Fruit fly (Drosophila melanogaster) Kc167 (cell line): ENCODE results near the gene frac.

Source experiments
- Myc ChIP-seq: fragments of >200 bp; optimal IDR thresholded peaks from 2 replicates; lab custom pipeline; 2017; ENCODE audit warnings: missing external identifiers
- Sin3A ChIP-seq: fragments of >200 bp; optimal IDR thresholded peaks from 2 replicates; lab custom pipeline; 2018; ENCODE audit warnings: missing external identifiers
- h ChIP-seq: fragments of >200 bp; optimal IDR thresholded peaks from 3 replicates; lab custom pipeline; 2018; ENCODE audit warnings: missing external identifiers
- insv ChIP-seq: fragments of >200 bp; optimal IDR thresholded peaks from 3 replicates; lab custom pipeline; 2018; ENCODE audit warnings: missing external identifiers
- psq ChIP-seq: fragments of >200 bp; optimal IDR thresholded peaks from 2 replicates; lab custom pipeline; 2017; ENCODE audit warnings: missing external identifiers
- ttk ChIP-seq: sonication (Bioruptor generic); optimal IDR thresholded peaks from 2 replicates; lab custom pipeline; 2017; ENCODE audit warnings: missing external identifiers

The frac gene

DNA sequence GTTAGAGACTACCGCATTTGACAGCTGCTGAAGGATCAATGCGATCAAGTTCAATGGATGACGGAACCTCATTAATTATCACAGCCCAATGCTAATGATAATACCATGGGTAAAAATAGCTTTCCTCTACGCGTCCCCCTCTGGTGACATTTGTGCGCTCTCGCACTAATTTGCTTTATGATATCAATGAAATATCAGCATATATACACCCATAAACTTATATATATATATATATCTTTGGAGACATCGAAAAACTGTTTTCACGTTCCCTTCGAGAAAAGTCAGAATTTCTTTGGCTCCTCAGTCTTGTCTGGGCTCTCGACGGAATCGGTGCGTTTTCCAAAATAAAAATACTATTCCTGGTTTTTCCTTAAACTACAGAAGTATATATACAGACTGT is at the start of gene frac:
Gene frac (plus strand): TSS at position 301 of the 400 bp plus-strand sequence.
- no peak for TF ChIP-seq ttk
- TF ChIP-seq Myc: no peak
- no peak for TF ChIP-seq insv (lab: Kevin White, UChicago)
- no peak for TF ChIP-seq psq (lab: Kevin White, UChicago)
- no peak for TF ChIP-seq h (lab: Kevin White, UChicago)
- TF ChIP-seq Sin3A: no peak

- TF ChIP-seq Myc (no peak), h (lab: Kevin White, UChicago) (no peak), ttk (no peak), psq (lab: Kevin White, UChicago) (no peak), Sin3A (no peak), insv (lab: Kevin White, UChicago) (no peak)
Measured at dm6 chr3L:7518351-7519102, 43.9 kb upstream of the frac start, which contains the start of gene ltl. Gene ltl (plus strand): TSS chr3L:7518997.

dm6 chr3L:7519219-7519618 is 43.2 kb upstream of the frac start:
- TF ChIP-seq Sin3A: no peak
- no peak for TF ChIP-seq Myc
- TF ChIP-seq ttk: no peak
- TF ChIP-seq psq (lab: Kevin White, UChicago): no peak
- TF ChIP-seq insv (lab: Kevin White, UChicago): no peak
- no peak for TF ChIP-seq h (lab: Kevin White, UChicago)

dm6 chr3L:7520619-7521018 is 41.8 kb upstream of the frac start:
- no peak for TF ChIP-seq ttk
- no peak for TF ChIP-seq h (lab: Kevin White, UChicago)
- no peak for TF ChIP-seq Sin3A
- no peak for TF ChIP-seq insv (lab: Kevin White, UChicago)
- TF ChIP-seq psq (lab: Kevin White, UChicago): no peak
- no peak for TF ChIP-seq Myc

dm6 chr3L:7521847-7522246 is 40.6 kb upstream of the frac start:
- TF ChIP-seq Sin3A (no peak), ttk (no peak), insv (lab: Kevin White, UChicago) (no peak), h (lab: Kevin White, UChicago) (no peak), Myc (no peak), psq (lab: Kevin White, UChicago) (no peak)

DNA sequence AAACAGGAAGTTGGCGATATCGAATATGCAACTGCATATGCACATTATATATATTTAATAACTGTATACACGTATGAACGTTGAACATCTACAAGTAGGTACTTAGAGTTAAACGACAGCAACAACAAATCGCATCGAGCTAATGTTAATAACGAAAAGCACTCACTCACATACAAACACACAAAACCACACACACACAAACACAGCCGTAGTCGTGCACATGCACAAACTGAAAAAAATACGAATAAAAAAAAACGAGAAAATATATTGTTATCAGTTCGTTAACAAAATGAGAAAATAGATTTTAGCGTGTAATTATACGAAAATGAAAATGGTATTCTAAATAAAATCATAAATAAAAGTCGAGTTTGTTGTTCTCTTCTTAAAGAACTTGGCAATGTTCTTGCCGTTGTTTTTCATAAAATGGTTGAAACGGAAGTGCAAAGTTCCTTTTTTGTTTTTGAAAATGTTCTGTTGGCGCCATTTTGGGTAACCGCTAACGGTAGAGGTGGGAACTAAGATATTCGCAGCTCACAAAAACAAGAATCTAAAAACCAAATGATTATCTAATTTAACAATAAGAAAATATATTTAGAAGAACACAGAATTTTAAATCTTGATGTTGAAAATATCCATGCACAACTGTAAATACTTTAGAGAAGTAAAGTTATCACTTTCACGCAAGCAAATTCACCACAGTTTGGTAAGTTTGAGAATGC is 34.6 kb upstream of the frac start:
- TF ChIP-seq Sin3A: no peak

- TF ChIP-seq h (lab: Kevin White, UChicago): no peak
- TF ChIP-seq Sin3A: no peak
- no peak for TF ChIP-seq psq (lab: Kevin White, UChicago)
- no peak for TF ChIP-seq ttk
- TF ChIP-seq insv (lab: Kevin White, UChicago): no peak
- no peak for TF ChIP-seq Myc
Measured at dm6 chr3L:7528380-7529080, 33.9 kb upstream of the frac start, which contains the start of gene lqf. Gene lqf (plus strand): TSS chr3L:7528780.

DNA sequence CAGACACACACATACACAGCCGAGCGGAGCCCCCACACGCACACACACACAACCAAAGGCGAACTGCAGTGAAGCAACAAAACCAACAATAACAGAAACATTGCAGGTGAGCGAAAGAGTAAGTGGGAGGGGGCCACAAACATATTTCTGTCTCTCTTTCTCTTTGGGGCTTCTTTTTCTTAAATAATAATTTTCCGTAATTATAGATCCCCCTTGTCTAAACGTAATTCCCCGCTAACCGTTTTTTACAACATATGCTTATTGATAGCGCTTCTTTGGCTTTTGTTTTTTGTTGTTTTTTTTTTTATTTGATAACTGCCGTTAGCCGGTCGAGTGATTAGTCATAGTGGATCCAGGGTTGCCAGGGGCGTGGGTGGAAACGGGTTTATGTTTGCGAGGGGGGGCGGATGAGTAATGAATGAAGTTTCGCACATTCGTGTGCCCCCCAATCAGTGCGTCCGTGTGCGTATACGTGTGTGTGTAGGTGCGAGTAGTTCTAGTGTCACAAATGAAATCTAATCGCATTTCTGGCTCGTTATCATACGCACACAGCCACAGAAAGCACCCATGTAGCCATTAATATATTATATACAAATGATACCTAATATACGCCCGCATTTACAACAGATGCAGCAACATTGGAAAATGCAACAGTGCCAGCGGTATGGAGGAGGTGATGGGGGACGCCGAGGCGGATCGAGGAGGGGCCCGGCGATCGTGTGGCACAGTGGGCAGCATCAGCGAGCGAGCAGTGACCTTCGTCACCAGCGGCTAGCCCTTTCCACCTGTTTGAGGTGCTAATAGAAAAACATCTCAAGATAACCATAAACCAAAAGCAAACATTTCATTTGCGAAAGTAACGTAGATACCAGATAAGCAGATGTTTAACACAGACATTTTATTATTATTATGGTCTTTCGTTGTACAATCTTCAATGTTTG is 33.1 kb upstream of the frac start:
- no peak for TF ChIP-seq insv (lab: Kevin White, UChicago)
- TF ChIP-seq Sin3A: no peak
- TF ChIP-seq psq (lab: Kevin White, UChicago): no peak
- TF ChIP-seq h (lab: Kevin White, UChicago): no peak
- no peak for TF ChIP-seq Myc
- no peak for TF ChIP-seq ttk

DNA sequence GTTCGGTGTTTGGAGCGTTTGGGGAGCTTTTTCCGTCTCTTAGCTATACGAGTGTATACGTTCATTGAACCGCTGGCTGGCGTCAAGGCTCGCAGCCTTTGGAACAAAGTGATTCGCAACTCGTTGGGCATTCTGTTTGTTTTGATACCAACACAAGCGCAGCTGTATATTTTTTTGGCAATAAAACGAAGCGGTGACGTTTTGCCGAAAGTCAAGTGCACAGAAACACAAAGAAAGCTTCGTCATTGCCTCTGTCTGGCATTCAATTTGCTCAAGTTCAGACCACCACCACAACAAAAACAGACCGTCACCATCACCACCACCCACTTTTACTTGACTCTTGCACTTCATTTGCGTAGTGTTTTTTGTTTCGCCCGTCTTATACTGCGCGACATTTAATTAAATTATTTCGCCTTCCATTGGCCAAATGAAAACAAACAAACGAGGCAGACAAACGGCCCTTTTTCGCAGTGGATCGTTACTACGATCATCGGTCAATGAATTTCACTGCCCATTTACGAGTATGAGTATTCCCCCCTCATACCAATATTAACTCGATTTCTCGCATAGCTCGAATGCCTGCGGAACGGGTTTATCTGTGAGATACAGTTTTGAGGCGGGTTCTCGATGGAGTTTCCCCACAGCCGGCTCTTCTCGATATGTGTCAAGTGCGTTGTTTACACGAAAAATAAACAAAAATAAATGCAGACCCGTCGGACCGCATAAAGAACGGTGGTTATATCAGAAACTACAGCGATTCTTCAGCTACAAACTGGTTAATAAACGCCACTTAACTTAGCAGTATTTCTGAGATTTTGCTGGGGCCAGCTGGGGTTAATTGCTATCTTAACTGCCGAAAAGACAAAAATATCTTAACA is 31.7 kb upstream of the frac start:
- TF ChIP-seq Myc (no peak), ttk (no peak), psq (lab: Kevin White, UChicago) (no peak), insv (lab: Kevin White, UChicago) (no peak), Sin3A (no peak), h (lab: Kevin White, UChicago) (no peak)

DNA sequence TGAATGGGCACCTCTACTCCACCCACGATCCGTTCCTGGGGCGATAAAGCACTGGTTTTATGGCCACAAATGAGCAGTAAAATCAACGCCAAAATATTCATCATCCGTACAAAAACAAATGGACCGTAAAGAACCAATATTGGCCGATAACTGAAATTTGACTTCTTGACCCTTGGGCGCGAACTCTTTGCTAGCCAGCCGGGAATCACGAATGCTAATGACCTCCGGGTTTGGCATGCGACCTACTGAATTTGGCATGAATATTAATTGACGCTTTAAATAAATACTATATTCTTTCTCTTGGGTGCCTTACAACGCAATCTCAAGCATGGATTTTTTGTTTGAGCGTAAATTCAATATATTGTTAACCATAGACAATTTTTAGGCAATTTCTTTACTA is 22.7 kb upstream of the frac start, which contains the start of gene CG16998:
Gene CG16998 (minus strand): TSS at position 101 of the 400 bp plus-strand sequence.
- no peak for TF ChIP-seq Myc
- no peak for TF ChIP-seq Sin3A
- no peak for TF ChIP-seq ttk
- TF ChIP-seq h (lab: Kevin White, UChicago): no peak
- no peak for TF ChIP-seq insv (lab: Kevin White, UChicago)
- TF ChIP-seq psq (lab: Kevin White, UChicago): no peak

DNA sequence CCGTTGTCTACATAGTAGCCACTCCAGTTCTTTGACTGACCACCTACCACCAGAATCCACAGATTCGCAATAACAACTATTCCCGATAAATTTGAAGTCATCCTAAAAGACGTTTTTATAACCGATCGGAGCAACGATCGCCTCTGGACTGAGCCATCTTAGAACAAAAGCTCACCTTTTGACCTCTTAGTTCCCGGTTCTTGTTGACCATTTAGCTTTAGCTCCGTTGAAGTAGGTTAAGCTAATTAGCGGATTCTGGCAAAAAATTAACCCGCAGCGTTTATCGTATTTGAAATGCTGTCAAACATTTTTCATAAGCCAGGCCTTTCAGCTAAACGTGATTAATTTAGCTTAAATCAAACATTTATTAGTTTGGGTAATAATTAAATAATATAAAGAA is 21.3 kb upstream of the frac start, which contains the start of gene CG32374:
Gene CG32374 (minus strand): TSS at position 101 of the 400 bp plus-strand sequence.
- TF ChIP-seq psq (lab: Kevin White, UChicago) (no peak), ttk (no peak), Sin3A (no peak), Myc (no peak), h (lab: Kevin White, UChicago) (no peak), insv (lab: Kevin White, UChicago) (no peak)
